Worm (Caenorhabditis elegans) whole organism, L2 larva: ENCODE results near the gene srbc-71.

Experiments
- C34F6.9 ChIP-seq: fragments of 150-350 bp; optimal IDR thresholded peaks from 2 replicates; lab custom pipeline; 2014; ENCODE audit warnings: missing biosample characterization, missing genetic modification characterization
- F13H6.1 ChIP-seq: sonication (generic microtip); optimal IDR thresholded peaks from 2 replicates; lab custom pipeline; 2016; ENCODE audit warnings: missing genetic modification characterization, missing compliant biosample characterization
- ZK546.5 ChIP-seq: sonication (generic microtip); optimal IDR thresholded peaks from 2 replicates; lab custom pipeline; 2017; ENCODE audit warnings: missing biosample characterization, missing genetic modification characterization
- aly-2 ChIP-seq: fragments of 150-350 bp; optimal IDR thresholded peaks from 2 replicates; lab custom pipeline; 2014; ENCODE audit warnings: missing biosample characterization, missing genetic modification characterization
- ama-1 ChIP-seq: fragments of 150-350 bp; optimal IDR thresholded peaks from 2 replicates; lab custom pipeline; 2018; ENCODE audit warnings: inconsistent platforms
- ceh-82 ChIP-seq: fragments of 150-350 bp; optimal IDR thresholded peaks from 2 replicates; lab custom pipeline; 2014; ENCODE audit warnings: missing biosample characterization, missing genetic modification characterization
- crh-2 ChIP-seq: sonication (generic microtip); optimal IDR thresholded peaks from 2 replicates; lab custom pipeline; 2017; ENCODE audit warnings: missing biosample characterization, missing genetic modification characterization
- dmd-4 ChIP-seq: sonication (generic microtip); optimal IDR thresholded peaks from 2 replicates; lab custom pipeline; 2017; ENCODE audit warnings: missing biosample characterization, missing genetic modification characterization
- egl-27 ChIP-seq: sonication (generic microtip); optimal IDR thresholded peaks from 3 replicates; lab custom pipeline; 2017; ENCODE audit warnings: missing biosample characterization, missing genetic modification reagents, missing genetic modification characterization
- elt-1 ChIP-seq: fragments of 150-350 bp; optimal IDR thresholded peaks from 2 replicates; lab custom pipeline; 2014; ENCODE audit warnings: missing biosample characterization, missing genetic modification characterization
- elt-3 ChIP-seq: sonication (generic microtip); optimal IDR thresholded peaks from 2 replicates; lab custom pipeline; 2017; ENCODE audit warnings: missing biosample characterization, missing genetic modification characterization
- fos-1 ChIP-seq: fragments of 150-350 bp; optimal IDR thresholded peaks from 2 replicates; lab custom pipeline; 2014; ENCODE audit warnings: missing biosample characterization, missing genetic modification characterization
- gmeb-1 ChIP-seq: fragments of 150-350 bp; optimal IDR thresholded peaks from 2 replicates; lab custom pipeline; 2014; ENCODE audit warnings: missing biosample characterization, missing genetic modification characterization
- lin-11 ChIP-seq: fragments of 150-350 bp; sonication (generic microtip); optimal IDR thresholded peaks from 2 replicates; lab custom pipeline; 2014; ENCODE audit warnings: missing biosample characterization, missing genetic modification characterization, inconsistent platforms, mixed read lengths
- lin-13 ChIP-seq: fragments of 150-350 bp; optimal IDR thresholded peaks from 2 replicates; lab custom pipeline; 2014; ENCODE audit warnings: missing biosample characterization, missing genetic modification reagents, missing genetic modification characterization
- lin-39 ChIP-seq: fragments of 150-350 bp; optimal IDR thresholded peaks from 2 replicates; lab custom pipeline; 2014; ENCODE audit warnings: missing biosample characterization, missing genetic modification reagents, missing genetic modification characterization
- lsy-2 ChIP-seq, 2 experiments: fragments of 150-350 bp in 1 of 2; sonication (generic microtip) in 1 of 2; optimal IDR thresholded peaks; 2 replicates each; lab custom pipeline; 2014 to 2017; ENCODE audit warnings: missing biosample characterization in 2 of 2, missing genetic modification characterization in 2 of 2
- mbf-1 ChIP-seq: sonication (generic microtip); optimal IDR thresholded peaks from 2 replicates; lab custom pipeline; 2017; ENCODE audit warnings: missing biosample characterization, missing genetic modification characterization
- mdl-1 ChIP-seq, 2 experiments: fragments of 150-350 bp in 1 of 2; sonication (generic microtip) in 1 of 2; optimal IDR thresholded peaks; 2 replicates each; lab custom pipeline; 2017; ENCODE audit warnings: missing biosample characterization in 2 of 2, missing genetic modification characterization in 2 of 2
- nhr-10 ChIP-seq: sonication (generic microtip); optimal IDR thresholded peaks from 2 replicates; lab custom pipeline; 2017; ENCODE audit warnings: missing biosample characterization, missing genetic modification characterization
- nhr-11 ChIP-seq: fragments of 150-350 bp; optimal IDR thresholded peaks from 2 replicates; lab custom pipeline; 2014; ENCODE audit warnings: missing biosample characterization, missing genetic modification characterization
- nhr-12 ChIP-seq: fragments of 150-350 bp; optimal IDR thresholded peaks from 2 replicates; lab custom pipeline; 2014; ENCODE audit warnings: missing biosample characterization, missing genetic modification characterization
- nhr-129 ChIP-seq: fragments of 150-350 bp; optimal IDR thresholded peaks from 2 replicates; lab custom pipeline; 2014; ENCODE audit warnings: missing biosample characterization, missing genetic modification characterization
- nhr-21 ChIP-seq: fragments of 150-350 bp; optimal IDR thresholded peaks from 2 replicates; lab custom pipeline; 2014; ENCODE audit warnings: missing biosample characterization, missing genetic modification characterization
- nhr-25 ChIP-seq: fragments of 150-350 bp; sonication (generic microtip); optimal IDR thresholded peaks from 3 replicates; lab custom pipeline; 2014; ENCODE audit warnings: missing biosample characterization, missing genetic modification characterization
- nhr-6 ChIP-seq: fragments of 150-350 bp; optimal IDR thresholded peaks from 2 replicates; lab custom pipeline; 2014; ENCODE audit warnings: missing biosample characterization, missing genetic modification characterization
- peb-1 ChIP-seq: fragments of 150-350 bp; optimal IDR thresholded peaks from 2 replicates; lab custom pipeline; 2014; ENCODE audit warnings: missing biosample characterization, missing genetic modification characterization
- skn-1 ChIP-seq: sonication (generic microtip); optimal IDR thresholded peaks from 2 replicates; lab custom pipeline; 2017; ENCODE audit warnings: missing biosample characterization, missing genetic modification characterization
- sma-3 ChIP-seq: sonication (generic microtip); optimal IDR thresholded peaks from 2 replicates; lab custom pipeline; 2016; ENCODE audit warnings: missing genetic modification reagents, missing genetic modification characterization, missing compliant biosample characterization
- snpc-4 ChIP-seq: fragments of 150-350 bp; optimal IDR thresholded peaks from 2 replicates; lab custom pipeline; 2014; ENCODE audit warnings: missing biosample characterization, missing genetic modification characterization
- unc-62 ChIP-seq: fragments of 150-350 bp; optimal IDR thresholded peaks from 2 replicates; lab custom pipeline; 2014; ENCODE audit warnings: missing biosample characterization, missing genetic modification reagents, missing genetic modification characterization
- zag-1 ChIP-seq: fragments of 150-350 bp; optimal IDR thresholded peaks from 2 replicates; lab custom pipeline; 2014; ENCODE audit warnings: missing biosample characterization, missing genetic modification characterization

Gene srbc-71

ce11 chrIV:4236025-4236407 lies 10.3 kb upstream of the srbc-71 start:
- TF ChIP-seq lin-39 (tag; lab: Kevin White, UChicago) (no peak), lsy-2 (tag; optimal IDR thresholded peaks at IDR 0.05; lab: Kevin White, UChicago) (no peak), aly-2 (no peak), nhr-12 (no peak), ceh-82 (tag; lab: Kevin White, UChicago) (no peak), C34F6.9 (tag; lab: Kevin White, UChicago) (no peak), nhr-11 (tag; lab: Kevin White, UChicago) (no peak), lin-13 (GFP tag; lab: Kevin White, UChicago) (no peak), gmeb-1 (tag; lab: Kevin White, UChicago) (no peak), ama-1 (lab: Kevin White, UChicago) (no peak), zag-1 (tag; lab: Kevin White, UChicago) (no peak), nhr-25 (no peak), snpc-4 (tag; lab: Kevin White, UChicago) (no peak), fos-1 (tag; lab: Kevin White, UChicago) (no peak), skn-1 (tag; lab: Kevin White, UChicago) (no peak), F13H6.1 (tag; lab: Kevin White, UChicago) (no peak), ZK546.5 (tag; lab: Kevin White, UChicago) (no peak), nhr-10 (no peak), egl-27 (tag; lab: Kevin White, UChicago) (no peak)

ce11 chrIV:4235315-4236024 lies 9.7 kb upstream of the srbc-71 start, which contains the start of the genes zipt-2.2 and dpy-13:
Gene zipt-2.2 (minus strand): TSS chrIV:4235365.
Gene dpy-13 (plus strand): TSS chrIV:4235614.
- TF ChIP-seq ama-1 (lab: Kevin White, UChicago) (peak; percentile 87), unc-62 (GFP tag; lab: Kevin White, UChicago) (no peak), nhr-21 (tag; lab: Kevin White, UChicago) (peak; percentile 42)

DNA sequence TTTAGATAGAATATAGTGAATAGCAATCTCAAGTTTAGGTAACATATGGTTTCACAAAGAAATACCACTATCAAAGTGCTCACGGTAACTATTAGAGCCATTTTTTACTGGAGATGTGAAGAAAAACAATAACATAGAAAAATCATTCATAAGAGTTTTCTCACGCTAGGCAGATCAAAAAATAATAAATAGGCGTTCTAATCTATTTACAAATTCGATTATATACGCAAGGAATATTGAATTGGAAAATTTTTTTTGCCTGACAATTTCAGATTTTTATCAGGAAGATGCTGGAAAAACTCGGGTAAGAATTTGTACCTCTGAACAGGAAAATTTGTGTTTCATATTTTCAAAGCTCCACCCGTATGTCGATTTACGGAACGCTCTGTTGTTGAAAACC lies 2.2 kb upstream of the srbc-71 start, which contains the start of gene srbc-70:
Gene srbc-70, minus strand, starts transcription at position 101 of the 400 bp plus-strand sequence.
- TF ChIP-seq sma-3 (GFP tag; lab: Kevin White, UChicago) (no peak), elt-1 (tag; lab: Kevin White, UChicago) (no peak), ceh-82 (tag; lab: Kevin White, UChicago) (no peak), lin-11 (tag; lab: Kevin White, UChicago) (no peak), nhr-129 (tag; lab: Kevin White, UChicago) (no peak), F13H6.1 (tag; lab: Kevin White, UChicago) (no peak), snpc-4 (tag; lab: Kevin White, UChicago) (no peak)
- TF ChIP-seq, all 48 proteins: peak for 0

DNA sequence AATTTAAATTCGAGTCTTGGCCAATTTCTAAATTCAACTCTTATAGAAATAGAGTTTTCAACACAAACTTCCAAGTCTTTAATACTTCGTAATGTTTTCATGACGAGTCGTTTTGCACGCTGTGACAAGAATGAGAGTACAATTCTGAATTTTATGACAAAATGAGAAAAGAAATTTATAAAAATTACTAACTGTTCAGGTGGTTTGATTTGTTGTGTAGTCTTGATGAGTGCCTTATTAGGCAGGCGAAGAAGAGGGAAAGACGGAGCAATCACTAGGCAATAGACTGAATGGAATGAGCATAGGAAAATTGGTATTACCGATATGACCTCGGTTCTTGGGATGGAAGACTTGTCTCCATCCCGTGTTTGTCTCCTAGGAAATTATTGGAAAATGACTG lies 5.8 kb downstream of the srbc-71 start, which contains the start of gene F30B5.11:
Gene F30B5.11, minus strand, starts transcription at position 101 of the 400 bp plus-strand sequence.
- TF ChIP-seq mdl-1 (tag; optimal IDR thresholded peaks at IDR 0.05; lab: Kevin White, UChicago) (no peak), lin-11 (tag; lab: Kevin White, UChicago) (no peak), mbf-1 (tag; lab: Kevin White, UChicago) (no peak), nhr-12 (no peak), crh-2 (no peak), dmd-4 (no peak), elt-3 (tag; lab: Kevin White, UChicago) (no peak), nhr-21 (tag; lab: Kevin White, UChicago) (no peak), nhr-6 (tag; lab: Kevin White, UChicago) (no peak), fos-1 (tag; lab: Kevin White, UChicago) (no peak), C34F6.9 (tag; lab: Kevin White, UChicago) (no peak), lin-39 (tag; lab: Kevin White, UChicago) (no peak), ama-1 (lab: Kevin White, UChicago) (no peak)

DNA sequence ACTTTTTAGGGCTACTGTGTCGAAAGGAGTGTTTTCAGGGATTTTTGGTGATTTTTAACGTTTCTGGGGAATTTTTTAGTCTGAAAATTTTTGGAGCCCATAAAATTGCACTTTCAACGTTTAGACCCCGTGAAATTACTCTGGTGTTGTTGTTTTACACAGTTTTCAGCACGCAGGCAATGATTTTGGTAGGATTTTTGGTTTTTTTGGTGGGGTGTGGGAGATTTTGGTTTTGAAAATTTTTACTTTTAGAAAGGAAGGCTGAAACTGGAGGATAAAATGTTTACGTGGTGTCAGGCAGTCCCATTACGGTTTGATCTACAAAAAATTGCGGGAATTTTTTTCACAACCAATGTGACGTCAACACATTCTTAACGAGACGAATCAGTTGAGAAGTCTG lies 7.5 kb downstream of the srbc-71 start:
- no peak for TF ChIP-seq aly-2
- no peak for TF ChIP-seq peb-1 (tag; lab: Kevin White, UChicago)
- no peak for TF ChIP-seq elt-3 (tag; lab: Kevin White, UChicago)
- TF ChIP-seq lin-13 (GFP tag; lab: Kevin White, UChicago) = no peak
- TF ChIP-seq lin-39 (tag; lab: Kevin White, UChicago) = no peak
- TF ChIP-seq skn-1 (tag; lab: Kevin White, UChicago) = no peak
